Worm (Caenorhabditis elegans) whole organism, young adult: Measurements from ENCODE around the gene lys-10.

Source experiments
- ama-1 ChIP-seq, 3 experiments: fragments of 150-350 bp in 1 of 3; sonication (generic microtip) in 2 of 3; optimal IDR thresholded peaks; 2 replicates each; lab custom pipeline; 2014 to 2018; ENCODE audit warnings: missing biosample characterization in 2 of 3, missing genetic modification characterization in 2 of 3, missing genetic modification reagents in 2 of 3
- dpl-1 ChIP-seq: fragments of 150-350 bp; optimal IDR thresholded peaks from 2 replicates; lab custom pipeline; 2014; ENCODE audit warnings: missing biosample characterization, missing genetic modification reagents, missing genetic modification characterization
- let-526 ChIP-seq: fragments of 200-800 bp; sonication (Bioruptor generic); IDR thresholded peaks from 2 replicates; pipeline ENCODE4 v1.3.6; 2022; ENCODE audit warnings: missing genetic modification reagents, missing genetic modification characterization, missing compliant biosample characterization
- nhr-120 ChIP-seq: fragments of 200-800 bp; sonication (Bioruptor generic); IDR thresholded peaks from 2 replicates; pipeline ENCODE4 v1.3.6; 2022; ENCODE audit warnings: missing genetic modification characterization, missing compliant biosample characterization
- snpc-4 ChIP-seq, 5 experiments: fragments of 150-350 bp in 1 of 5; sonication (generic microtip) in 4 of 5; optimal IDR thresholded peaks; 2 replicates each; lab custom pipeline; 2014 to 2018; ENCODE audit warnings: missing genetic modification characterization in 5 of 5, missing biosample characterization in 3 of 5, antibody characterized with exemption in 2 of 5, mild to moderate bottlenecking in 2 of 5, missing compliant biosample characterization in 2 of 5, missing genotype in 2 of 5, moderate library complexity in 2 of 5, missing genetic modification reagents in 1 of 5
- unc-130 ChIP-seq: sonication (generic microtip); optimal IDR thresholded peaks from 2 replicates; lab custom pipeline; 2016; ENCODE audit warnings: missing genetic modification reagents, missing genetic modification characterization, missing compliant biosample characterization
- unc-62 ChIP-seq: fragments of 150-350 bp; optimal IDR thresholded peaks from 2 replicates; lab custom pipeline; 2014; ENCODE audit warnings: missing biosample characterization, missing genetic modification reagents, missing genetic modification characterization
- ztf-22 ChIP-seq: fragments of 200-800 bp; sonication (Bioruptor generic); optimal IDR thresholded peaks from 2 replicates; lab custom pipeline; 2018; ENCODE audit warnings: mild to moderate bottlenecking, missing genetic modification characterization, moderate library complexity, missing compliant biosample characterization
- ztf-6 ChIP-seq: fragments of 200-800 bp; sonication (Bioruptor generic); IDR thresholded peaks from 2 replicates; pipeline ENCODE4 v1.3.6; 2022; ENCODE audit warnings: missing genetic modification reagents, missing genetic modification characterization, missing compliant biosample characterization

DNA sequence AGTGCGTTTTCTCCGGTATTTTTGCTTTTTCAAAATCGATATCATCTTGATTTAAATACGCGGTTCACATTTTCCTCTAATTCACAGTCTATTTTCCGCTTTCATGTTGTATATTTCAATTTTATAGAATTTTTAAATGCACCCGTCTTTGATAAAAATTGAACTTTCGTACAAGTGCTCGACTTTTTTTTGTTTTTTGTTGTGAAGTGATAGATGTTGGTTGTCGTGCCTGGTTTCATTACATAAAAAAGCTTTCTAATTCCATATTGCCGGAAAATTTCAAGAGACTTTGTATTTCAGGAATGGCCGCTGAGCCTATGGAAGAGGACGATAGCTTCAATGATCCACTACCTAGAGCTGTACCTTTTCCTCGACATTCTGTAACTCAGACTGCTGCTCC, 30.5 kb downstream of the lys-10 start, which contains the start of gene D2096.12:
- TF ChIP-seq snpc-4 (GFP tag; optimal IDR thresholded peaks at IDR 0.05; lab: Kevin White, UChicago) (no peak), snpc-4 (tag; optimal IDR thresholded peaks at IDR 0.05; lab: Kevin White, UChicago) (no peak), nhr-120 (GFP tag; lab: Robert Waterston, UW) (no peak), ama-1 (optimal IDR thresholded peaks at IDR 0.05; lab: Kevin White, UChicago) (no peak), ama-1 (GFP tag; optimal IDR thresholded peaks at IDR 0.05; lab: Kevin White, UChicago) (no peak), unc-130 (GFP tag; lab: Kevin White, UChicago) (no peak), ztf-6 (GFP tag; lab: Robert Waterston, UW) (no peak), unc-62 (GFP tag; lab: Kevin White, UChicago) (no peak), dpl-1 (GFP tag; lab: Kevin White, UChicago) (no peak), let-526 (GFP tag; lab: Robert Waterston, UW) (no peak), ztf-22 (GFP tag; lab: Kevin White, UChicago) (no peak)
